Worm (Caenorhabditis elegans): ENCODE data around the gene Y17G7B.3.

DNA sequence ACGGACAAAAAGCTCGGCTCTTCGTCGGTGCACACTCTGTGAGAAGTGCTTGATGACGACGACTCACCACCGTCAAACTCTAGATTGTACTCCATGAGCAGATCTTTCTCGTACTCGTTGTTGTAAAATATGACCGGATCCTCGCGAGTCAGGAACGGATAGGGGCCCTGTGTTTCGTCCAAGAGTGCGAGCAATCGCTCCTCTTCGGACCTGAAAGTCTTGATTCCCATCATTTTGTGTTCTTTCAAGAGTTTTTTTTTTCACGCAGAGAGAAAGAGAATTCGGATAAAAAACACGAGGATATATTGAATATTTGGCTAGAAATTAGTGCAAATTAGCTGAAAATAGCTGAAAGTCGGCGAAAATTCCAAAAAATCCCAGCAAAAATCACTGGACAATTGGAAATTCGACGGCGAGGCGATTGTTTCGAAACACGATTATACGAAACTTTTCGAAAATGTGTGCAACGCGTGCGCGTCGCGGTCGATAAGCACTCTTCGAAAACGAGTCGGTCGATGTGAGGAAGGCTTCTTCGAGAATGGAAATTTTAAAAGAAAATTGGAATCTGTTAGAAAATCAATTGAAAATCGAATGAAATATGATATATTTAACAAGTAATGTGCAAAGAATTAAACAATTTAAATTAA is 9.3 kb upstream of the Y17G7B.3 start, which contains the start of the genes ash-2 and Y17G7B.20:
- no peak for TF ChIP-seq lin-39 (tag; optimal IDR thresholded peaks at IDR 0.05)
- no peak for TF ChIP-seq skn-1 (tag; optimal IDR thresholded peaks at IDR 0.05)
- no peak for TF ChIP-seq nhr-102 (tag; optimal IDR thresholded peaks at IDR 0.05)
- no peak for TF ChIP-seq dve-1 (tag; optimal IDR thresholded peaks at IDR 0.05; ENCODE audit: insufficient read depth)
- no peak for TF ChIP-seq rbr-2 (tag; optimal IDR thresholded peaks at IDR 0.05)
- no peak for TF ChIP-seq dpl-1 (GFP tag; optimal IDR thresholded peaks at IDR 0.05)
- TF ChIP-seq pqm-1 (tag; optimal IDR thresholded peaks at IDR 0.05), result no peak
- TF ChIP-seq zag-1 (tag; optimal IDR thresholded peaks at IDR 0.05), result no peak
- TF ChIP-seq dmd-8 (GFP tag; IDR thresholded peaks at IDR 0.05), result no peak
- no peak for TF ChIP-seq lsy-2 (tag; optimal IDR thresholded peaks at IDR 0.05)
- no peak for TF ChIP-seq nhr-76 (tag; optimal IDR thresholded peaks at IDR 0.05)
- TF ChIP-seq unc-130 (GFP tag; optimal IDR thresholded peaks at IDR 0.05), result no peak

All from whole organism, L4 larva.